Worm (Caenorhabditis elegans): ENCODE results near the gene srbc-58.
A peak's percentile ranks its signal among the peaks of the same experiment; 100 is the strongest.

Gene srbc-58

DNA sequence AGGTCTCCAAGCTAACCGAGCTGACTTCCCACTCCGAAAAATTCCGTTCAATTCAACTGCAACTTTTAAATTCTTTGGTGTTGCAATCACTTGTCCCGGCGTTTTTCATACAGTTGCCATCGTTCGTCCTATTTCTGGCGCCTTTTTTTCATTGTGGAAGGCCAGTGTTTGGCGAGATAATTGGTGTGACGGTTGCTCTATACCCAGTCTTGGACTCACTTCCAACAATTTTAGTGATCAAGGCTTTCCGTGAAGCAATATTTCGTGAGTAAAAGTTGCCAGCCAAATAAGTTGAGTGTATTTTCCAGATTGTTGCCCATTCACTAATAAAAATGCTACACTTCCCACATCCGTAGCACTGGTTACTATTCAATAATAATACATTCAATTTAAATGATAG is 2.6 kb upstream of the srbc-58 start:
- TF ChIP-seq pax-3 (tag; optimal IDR thresholded peaks at IDR 0.05), result no peak
- TF ChIP-seq tbx-2 (tag; optimal IDR thresholded peaks at IDR 0.05), result no peak
- TF ChIP-seq nhr-28 (tag; optimal IDR thresholded peaks at IDR 0.05), result no peak
- TF ChIP-seq unc-98 (GFP tag; IDR thresholded peaks at IDR 0.05), result no peak
- no peak for TF ChIP-seq blmp-1 (tag; optimal IDR thresholded peaks at IDR 0.05)
- no peak for TF ChIP-seq dpl-1 (GFP tag; optimal IDR thresholded peaks at IDR 0.05)
- TF ChIP-seq mdl-1 (tag; optimal IDR thresholded peaks at IDR 0.05), result no peak
- no peak for TF ChIP-seq ztf-4 (tag; optimal IDR thresholded peaks at IDR 0.05)
- TF ChIP-seq lin-14 (GFP tag; optimal IDR thresholded peaks at IDR 0.05), result no peak
- TF ChIP-seq hlh-17 (GFP tag; optimal IDR thresholded peaks at IDR 0.05; ENCODE audit: borderline replicate concordance), result no peak
- no peak for TF ChIP-seq snpc-4 (tag; optimal IDR thresholded peaks at IDR 0.05)
- TF ChIP-seq pag-3 (tag; optimal IDR thresholded peaks at IDR 0.05; ENCODE audit: borderline replicate concordance, insufficient read depth), result no peak
- TF ChIP-seq Y116A8C.19 (tag; optimal IDR thresholded peaks at IDR 0.05; ENCODE audit: borderline replicate concordance), result no peak

- peak; percentile 51 for TF ChIP-seq aly-2 (tag; optimal IDR thresholded peaks at IDR 0.05)
- TF ChIP-seq lin-35 (GFP tag; optimal IDR thresholded peaks at IDR 0.05), result peak; percentile 97 to 99
- TF ChIP-seq xbp-1 (tag; optimal IDR thresholded peaks at IDR 0.05), result peak; percentile 91
- TF ChIP-seq egl-13 (tag; optimal IDR thresholded peaks at IDR 0.05), result peak; percentile 89
- TF ChIP-seq fos-1 (tag; optimal IDR thresholded peaks at IDR 0.05), result peak; percentile 76
- peak; percentile 86 for TF ChIP-seq jun-1 (tag; optimal IDR thresholded peaks at IDR 0.05)
- TF ChIP-seq mep-1 (tag; optimal IDR thresholded peaks at IDR 0.05), result peak; percentile 95
- peak; percentile 56 for TF ChIP-seq ama-1 (optimal IDR thresholded peaks at IDR 0.05)
- peak; percentile 95 for TF ChIP-seq nhr-71 (tag; optimal IDR thresholded peaks at IDR 0.05)
- peak; percentile 72 for TF ChIP-seq sup-37 (GFP tag; optimal IDR thresholded peaks at IDR 0.05)
- TF ChIP-seq ces-1 (GFP tag; optimal IDR thresholded peaks at IDR 0.05), result no peak
- no peak for TF ChIP-seq nhr-76 (tag; optimal IDR thresholded peaks at IDR 0.05)
- peak; percentile 96 for TF ChIP-seq nhr-77 (tag; optimal IDR thresholded peaks at IDR 0.05)
- no peak for TF ChIP-seq egl-27 (tag; optimal IDR thresholded peaks at IDR 0.05)
- TF ChIP-seq swsn-7 (tag; optimal IDR thresholded peaks at IDR 0.05), result peak; percentile 92
- TF ChIP-seq dpl-1 (GFP tag; optimal IDR thresholded peaks at IDR 0.05), result peak; percentile 96 to 97 (median 97)
- TF ChIP-seq hpl-2 (GFP tag; optimal IDR thresholded peaks at IDR 0.05), result no peak
- peak; percentile 87 for TF ChIP-seq isw-1 (GFP tag; IDR thresholded peaks at IDR 0.05)
- TF ChIP-seq aha-1 (tag; optimal IDR thresholded peaks at IDR 0.05), result no peak
- no peak for TF ChIP-seq ztf-4 (tag; optimal IDR thresholded peaks at IDR 0.05)
- TF ChIP-seq C04F5.9 (tag; optimal IDR thresholded peaks at IDR 0.05), result peak; percentile 41
- peak; percentile 53; the same call in 1 of the 2 replicates for TF ChIP-seq ceh-88 (GFP tag; IDR thresholded peaks at IDR 0.05)
- peak; percentile 89 for TF ChIP-seq nhr-90 (tag; optimal IDR thresholded peaks at IDR 0.05; ENCODE audit: poor library complexity)
- TF ChIP-seq snpc-4 (tag; optimal IDR thresholded peaks at IDR 0.05), result peak; percentile 65
- TF ChIP-seq ceh-82 (tag; optimal IDR thresholded peaks at IDR 0.05), result peak; percentile 85 to 92 (median 88)
- no peak for TF ChIP-seq pag-3 (tag; optimal IDR thresholded peaks at IDR 0.05; ENCODE audit: borderline replicate concordance, insufficient read depth)
- peak in 1 of 2 experiments; percentile 70 for TF ChIP-seq ztf-11 (tag; optimal IDR thresholded peaks at IDR 0.05)
- TF ChIP-seq elt-2 (tag; optimal IDR thresholded peaks at IDR 0.05), result peak; percentile 49
- peak; percentile 98 for TF ChIP-seq lin-14 (GFP tag; optimal IDR thresholded peaks at IDR 0.05)
- peak; percentile 99 to 100 for TF ChIP-seq efl-1 (optimal IDR thresholded peaks at IDR 0.05)
- TF ChIP-seq efl-1 (GFP tag; optimal IDR thresholded peaks at IDR 0.05 in 1 of 2), result peak; percentile 99 to 100
- peak; percentile 36 for TF ChIP-seq F16B12.6 (tag; optimal IDR thresholded peaks at IDR 0.05)
- TF ChIP-seq ets-5 (GFP tag; IDR thresholded peaks at IDR 0.05), result no peak
- TF ChIP-seq tbx-2 (tag; optimal IDR thresholded peaks at IDR 0.05), result peak; percentile 91
- TF ChIP-seq nhr-47 (tag; optimal IDR thresholded peaks at IDR 0.05), result peak; percentile 93
- peak; percentile 87 for TF ChIP-seq unc-86 (tag; optimal IDR thresholded peaks at IDR 0.05)
- no peak for TF ChIP-seq ceh-90 (tag; optimal IDR thresholded peaks at IDR 0.05)
- peak; percentile 79 for TF ChIP-seq mab-9 (GFP tag; IDR thresholded peaks at IDR 0.05)
- peak; percentile 39 for TF ChIP-seq nhr-28 (tag; optimal IDR thresholded peaks at IDR 0.05)
- peak; percentile 77 for TF ChIP-seq grh-1 (GFP tag; IDR thresholded peaks at IDR 0.05)
- no peak for TF ChIP-seq fkh-4 (tag; optimal IDR thresholded peaks at IDR 0.05; ENCODE audit: borderline replicate concordance)
- peak; percentile 84 for TF ChIP-seq lin-39 (tag; optimal IDR thresholded peaks at IDR 0.05)
- TF ChIP-seq lin-15B (tag; optimal IDR thresholded peaks at IDR 0.05), result peak; percentile 85
- TF ChIP-seq snu-23 (GFP tag; optimal IDR thresholded peaks at IDR 0.05), result peak; percentile 97
Measured at ce11 chrV:773256-773655, 1.5 kb upstream of the srbc-58 start, which contains the start of gene sti-1. Gene sti-1, plus strand, starts transcription at chrV:773518.
